Worm (Caenorhabditis elegans): ENCODE measurements around the gene clc-31.

- TF ChIP-seq sma-9 (GFP tag; optimal IDR thresholded peaks at IDR 0.05): no peak
- no peak for TF ChIP-seq sma-9 (tag; optimal IDR thresholded peaks at IDR 0.05)
- TF ChIP-seq Y55F3AM.14 (GFP tag; optimal IDR thresholded peaks at IDR 0.05): no peak
- no peak for TF ChIP-seq nhr-23 (tag; optimal IDR thresholded peaks at IDR 0.05)
- no peak for TF ChIP-seq zag-1 (tag; optimal IDR thresholded peaks at IDR 0.05)
- no peak for TF ChIP-seq nhr-25 (tag; optimal IDR thresholded peaks at IDR 0.05)
- no peak for TF ChIP-seq nhr-21 (tag; optimal IDR thresholded peaks at IDR 0.05)
- no peak for TF ChIP-seq mbf-1 (tag; optimal IDR thresholded peaks at IDR 0.05)
- TF ChIP-seq ztf-11 (tag; optimal IDR thresholded peaks at IDR 0.05): no peak
- no peak for TF ChIP-seq ama-1 (optimal IDR thresholded peaks at IDR 0.05)
- no peak for TF ChIP-seq unc-62 (GFP tag; optimal IDR thresholded peaks at IDR 0.05)
These were observed 16.6 kb downstream of the clc-31 start, which contains the start of gene dmsr-4 for ce11 chrII:356969-357368.
